Worm (Caenorhabditis elegans) whole organism, L1 larva: Measurements from ENCODE around the gene srab-17.

Experiments
- C04F5.9 ChIP-seq: sonication (generic microtip); optimal IDR thresholded peaks from 2 replicates; lab custom pipeline; 2016; ENCODE audit warnings: missing genetic modification characterization, missing compliant biosample characterization
- C16A3.4 ChIP-seq: fragments of 150-350 bp; optimal IDR thresholded peaks from 2 replicates; lab custom pipeline; 2014; ENCODE audit warnings: missing biosample characterization, missing genetic modification characterization
- ama-1 ChIP-seq: fragments of 150-350 bp; optimal IDR thresholded peaks from 2 replicates; lab custom pipeline; 2014
- ceh-63 ChIP-seq: fragments of 200-800 bp; sonication (Bioruptor generic); optimal IDR thresholded peaks from 2 replicates; lab custom pipeline; 2018; ENCODE audit warnings: mild to moderate bottlenecking, missing genetic modification characterization, missing compliant biosample characterization
- ceh-90 ChIP-seq: sonication (generic microtip); optimal IDR thresholded peaks from 2 replicates; lab custom pipeline; 2016; ENCODE audit warnings: missing genetic modification characterization, missing compliant biosample characterization
- ces-1 ChIP-seq: fragments of 150-350 bp; optimal IDR thresholded peaks from 2 replicates; lab custom pipeline; 2014; ENCODE audit warnings: missing biosample characterization, missing genetic modification reagents, missing genetic modification characterization
- dsc-1 ChIP-seq: sonication (generic microtip); optimal IDR thresholded peaks from 2 replicates; lab custom pipeline; 2016; ENCODE audit warnings: mild to moderate bottlenecking, missing genetic modification characterization, missing compliant biosample characterization
- efl-1 ChIP-seq, 4 experiments: fragments of 150-350 bp; optimal IDR thresholded peaks in 3 of 4; peaks in 1 of 4; 1 replicate in 1 of 4; 2 replicates in 3 of 4; lab custom pipeline; 2014; ENCODE audit warnings: missing biosample characterization in 2 of 4, missing genetic modification characterization in 2 of 4, missing genetic modification reagents in 2 of 4
- egl-13 ChIP-seq: sonication (generic microtip); optimal IDR thresholded peaks from 2 replicates; lab custom pipeline; 2016; ENCODE audit warnings: missing genotype, missing genetic modification reagents, missing genetic modification characterization, missing compliant biosample characterization
- elt-2 ChIP-seq: sonication (generic microtip); optimal IDR thresholded peaks from 2 replicates; lab custom pipeline; 2016; ENCODE audit warnings: missing genetic modification characterization, mild to moderate bottlenecking, inconsistent platforms, missing compliant biosample characterization, missing genetic modification reagents
- fkh-10 ChIP-seq: sonication (generic microtip); optimal IDR thresholded peaks from 2 replicates; lab custom pipeline; 2017; ENCODE audit warnings: missing biosample characterization, missing genetic modification reagents, missing genetic modification characterization
- fkh-4 ChIP-seq: sonication (generic microtip); optimal IDR thresholded peaks from 2 replicates; lab custom pipeline; 2016; ENCODE audit warnings: missing compliant biosample characterization, missing genetic modification characterization, borderline replicate concordance
- fkh-8 ChIP-seq: sonication (generic microtip); optimal IDR thresholded peaks from 2 replicates; lab custom pipeline; 2016; ENCODE audit warnings: mild to moderate bottlenecking, missing genetic modification characterization, missing compliant biosample characterization
- fos-1 ChIP-seq: fragments of 150-350 bp; optimal IDR thresholded peaks from 2 replicates; lab custom pipeline; 2014; ENCODE audit warnings: missing biosample characterization, missing genetic modification characterization
- grh-1 ChIP-seq: fragments of 200-800 bp; sonication (Bioruptor generic); IDR thresholded peaks from 2 replicates; pipeline ENCODE4 v1.3.6; 2022; ENCODE audit warnings: missing genetic modification reagents, missing genetic modification characterization, missing compliant biosample characterization
- hlh-17 ChIP-seq: fragments of 200-800 bp; sonication (Bioruptor generic); optimal IDR thresholded peaks from 2 replicates; lab custom pipeline; 2018; ENCODE audit warnings: missing genetic modification characterization, mild to moderate bottlenecking, missing compliant biosample characterization, moderate library complexity, borderline replicate concordance
- hlh-4 ChIP-seq: sonication (generic microtip); optimal IDR thresholded peaks from 2 replicates; lab custom pipeline; 2016; ENCODE audit warnings: mild to moderate bottlenecking, missing genetic modification characterization, missing compliant biosample characterization
- hpl-2 ChIP-seq: fragments of 150-350 bp; optimal IDR thresholded peaks from 2 replicates; lab custom pipeline; 2014; ENCODE audit warnings: missing biosample characterization, missing genetic modification reagents, missing genetic modification characterization
- jun-1 ChIP-seq: fragments of 150-350 bp; optimal IDR thresholded peaks from 2 replicates; lab custom pipeline; 2014; ENCODE audit warnings: missing biosample characterization, missing genetic modification reagents, missing genetic modification characterization
- lin-13 ChIP-seq: fragments of 150-350 bp; optimal IDR thresholded peaks from 2 replicates; lab custom pipeline; 2014; ENCODE audit warnings: missing biosample characterization, missing genetic modification reagents, missing genetic modification characterization
- lin-14 ChIP-seq: fragments of 200-800 bp; sonication (Bioruptor generic); optimal IDR thresholded peaks from 2 replicates; lab custom pipeline; 2018; ENCODE audit warnings: mild to moderate bottlenecking, missing genetic modification characterization, moderate library complexity, missing compliant biosample characterization
- lin-35 ChIP-seq, 2 experiments: fragments of 150-350 bp; optimal IDR thresholded peaks; 2 replicates each; lab custom pipeline; 2014; ENCODE audit warnings: missing biosample characterization in 2 of 2, missing genetic modification characterization in 2 of 2, missing genetic modification reagents in 2 of 2
- lin-39 ChIP-seq: fragments of 150-350 bp; optimal IDR thresholded peaks from 2 replicates; lab custom pipeline; 2014; ENCODE audit warnings: missing biosample characterization, missing genetic modification reagents, missing genetic modification characterization
- mdl-1 ChIP-seq, 2 experiments: fragments of 150-350 bp; optimal IDR thresholded peaks; 2 replicates each; lab custom pipeline; 2014 to 2017; ENCODE audit warnings: missing biosample characterization in 2 of 2, missing genetic modification characterization in 2 of 2, inconsistent platforms in 1 of 2
- nhr-19 ChIP-seq: fragments of 200-800 bp; sonication (Bioruptor generic); conservative IDR thresholded peaks from 2 replicates; pipeline ENCODE4 v1.3.6; 2022; ENCODE audit warnings: missing genetic modification characterization, missing compliant biosample characterization
- nhr-20 ChIP-seq: sonication (generic microtip); optimal IDR thresholded peaks from 2 replicates; lab custom pipeline; 2016; ENCODE audit warnings: mild to moderate bottlenecking, missing genetic modification characterization, missing compliant biosample characterization
- nhr-47 ChIP-seq: sonication (generic microtip); optimal IDR thresholded peaks from 2 replicates; lab custom pipeline; 2016; ENCODE audit warnings: mild to moderate bottlenecking, missing genetic modification characterization, moderate library complexity, missing compliant biosample characterization
- nhr-71 ChIP-seq: sonication (generic microtip); optimal IDR thresholded peaks from 2 replicates; lab custom pipeline; 2016; ENCODE audit warnings: mild to moderate bottlenecking, missing genetic modification characterization, moderate library complexity, missing compliant biosample characterization
- nhr-85 ChIP-seq: sonication (generic microtip); peaks from one replicate; lab custom pipeline; 2016; ENCODE audit warnings: missing genetic modification characterization, inconsistent platforms, missing compliant biosample characterization
- nhr-90 ChIP-seq: sonication (generic microtip); optimal IDR thresholded peaks from 2 replicates; lab custom pipeline; 2016; ENCODE audit warnings: mild to moderate bottlenecking, missing genetic modification characterization, missing compliant biosample characterization; ENCODE audit not compliant: poor library complexity
- pag-3 ChIP-seq: sonication (generic microtip); optimal IDR thresholded peaks from 2 replicates; lab custom pipeline; 2017; ENCODE audit warnings: missing genetic modification characterization, mild to moderate bottlenecking, missing compliant biosample characterization, antibody characterized with exemption, borderline replicate concordance; ENCODE audit not compliant: insufficient read depth
- snu-23 ChIP-seq: sonication (generic microtip); optimal IDR thresholded peaks from 2 replicates; lab custom pipeline; 2016; ENCODE audit warnings: missing genetic modification characterization, missing compliant biosample characterization
- sox-4 ChIP-seq: sonication (generic microtip); optimal IDR thresholded peaks from 2 replicates; lab custom pipeline; 2016; ENCODE audit warnings: missing genetic modification characterization, missing compliant biosample characterization
- sptf-1 ChIP-seq: fragments of 150-350 bp; optimal IDR thresholded peaks from 2 replicates; lab custom pipeline; 2014; ENCODE audit warnings: missing biosample characterization, missing genetic modification characterization
- tbx-2 ChIP-seq: sonication (generic microtip); optimal IDR thresholded peaks from 2 replicates; lab custom pipeline; 2016; ENCODE audit warnings: missing genetic modification characterization, missing compliant biosample characterization
- zag-1 ChIP-seq: fragments of 150-350 bp; optimal IDR thresholded peaks from 2 replicates; lab custom pipeline; 2014; ENCODE audit warnings: missing biosample characterization, missing genetic modification characterization
- zip-4 ChIP-seq: fragments of 200-800 bp; sonication (Bioruptor generic); optimal IDR thresholded peaks from 2 replicates; lab custom pipeline; 2018; ENCODE audit warnings: mild to moderate bottlenecking, missing genetic modification characterization, moderate library complexity, missing compliant biosample characterization
- ztf-11 ChIP-seq, 2 experiments: sonication (generic microtip); optimal IDR thresholded peaks; 2 replicates each; lab custom pipeline; 2016 to 2017; ENCODE audit warnings: missing genetic modification characterization in 2 of 2, missing biosample characterization in 1 of 2, missing compliant biosample characterization in 1 of 2

srab-17 gene

ce11 chrV:9911165-9911564 lies 43.0 kb upstream of the srab-17 start:
- TF ChIP-seq tbx-2 (tag; lab: Kevin White, UChicago) (no peak), lin-14 (peak; percentile 70)
- TF ChIP-seq, all 84 proteins: peak for 1

ce11 chrV:9909624-9910023 lies 41.4 kb upstream of the srab-17 start:
- TF ChIP-seq C16A3.4 (tag; lab: Kevin White, UChicago) = no peak

- TF ChIP-seq mdl-1 (tag; optimal IDR thresholded peaks at IDR 0.05; lab: Kevin White, UChicago) (no peak), C04F5.9 (tag; lab: Kevin White, UChicago) (no peak), zip-4 (GFP tag; lab: Kevin White, UChicago) (no peak), snu-23 (GFP tag; lab: Kevin White, UChicago) (no peak), lin-13 (no peak)
Observed at ce11 chrV:9907205-9907604, 39.0 kb upstream of the srab-17 start.

- no peak for TF ChIP-seq sptf-1 (tag; lab: Kevin White, UChicago)
- TF ChIP-seq lin-39 = no peak
- TF ChIP-seq zag-1 (tag; lab: Kevin White, UChicago) = no peak
- no peak for TF ChIP-seq fkh-4
- no peak for TF ChIP-seq hlh-17 (GFP tag; lab: Kevin White, UChicago)
- no peak for TF ChIP-seq sox-4 (tag; lab: Kevin White, UChicago)
- no peak for TF ChIP-seq ztf-11 (tag; optimal IDR thresholded peaks at IDR 0.05; lab: Kevin White, UChicago)
- no peak for TF ChIP-seq fkh-10 (GFP tag; lab: Kevin White, UChicago)
- TF ChIP-seq hlh-4 (tag; lab: Kevin White, UChicago) = no peak
- no peak for TF ChIP-seq nhr-85 (tag; lab: Kevin White, UChicago)
- no peak for TF ChIP-seq nhr-90 (tag; lab: Kevin White, UChicago)
- TF ChIP-seq ceh-90 (tag; lab: Kevin White, UChicago) = no peak
- TF ChIP-seq egl-13 = no peak
- TF ChIP-seq grh-1 = no peak
Observed at ce11 chrV:9906115-9906514, 37.9 kb upstream of the srab-17 start, which contains the start of gene fipr-11. Gene fipr-11 (minus strand): TSS chrV:9906215.

ce11 chrV:9901119-9901518 lies 32.9 kb upstream of the srab-17 start:
- TF ChIP-seq nhr-19 (GFP tag; lab: Robert Waterston, UW) = no peak
- peak; percentile 94 for TF ChIP-seq hlh-4 (tag; lab: Kevin White, UChicago)
- peak; percentile 66 for TF ChIP-seq nhr-47 (tag; lab: Kevin White, UChicago)
- TF ChIP-seq nhr-71 (tag; lab: Kevin White, UChicago) = peak; percentile 42
- TF ChIP-seq fkh-8 (tag; lab: Kevin White, UChicago) = peak; percentile 43
- peak; percentile 67 for TF ChIP-seq egl-13

- no peak for TF ChIP-seq jun-1
- no peak for TF ChIP-seq ama-1 (lab: Kevin White, UChicago)
- TF ChIP-seq fos-1 = no peak
- no peak for TF ChIP-seq zip-4 (GFP tag; lab: Kevin White, UChicago)
- no peak for TF ChIP-seq ceh-63 (GFP tag; lab: Kevin White, UChicago)
Observed at ce11 chrV:9899278-9899677, 31.1 kb upstream of the srab-17 start, which contains the start of gene egl-47. Gene egl-47 (plus strand): TSS chrV:9899578.

- TF ChIP-seq nhr-20 (tag; lab: Kevin White, UChicago) (peak; percentile 5), lin-35 (GFP tag; optimal IDR thresholded peaks at IDR 0.05; lab: Kevin White, UChicago) (peak in 1 of 2 experiments; percentile 14), efl-1 (optimal IDR thresholded peaks at IDR 0.05; lab: Kevin White, UChicago) (no peak), efl-1 (GFP tag; optimal IDR thresholded peaks at IDR 0.05 in 1 of 2; lab: Kevin White, UChicago) (no peak), pag-3 (no peak), elt-2 (peak; percentile 64), ces-1 (GFP tag; lab: Kevin White, UChicago) (no peak), sptf-1 (tag; lab: Kevin White, UChicago) (no peak), dsc-1 (tag; lab: Kevin White, UChicago) (no peak), hpl-2 (GFP tag; lab: Kevin White, UChicago) (no peak)
Observed at ce11 chrV:9889629-9890028, 21.4 kb upstream of the srab-17 start, which contains the start of gene fshr-1. Gene fshr-1 (plus strand): TSS chrV:9889837.
